Worm (Caenorhabditis elegans) whole organism, midembryonic: ENCODE results near the gene qua-1.

Source experiments
- T22C8.4 ChIP-seq: fragments of 200-800 bp; sonication (Bioruptor generic); IDR thresholded peaks from 2 replicates; pipeline ENCODE4 v1.3.6; 2022; ENCODE audit warnings: missing genetic modification characterization, missing compliant biosample characterization
- cog-1 ChIP-seq: sonication (generic microtip); optimal IDR thresholded peaks from 2 replicates; lab custom pipeline; 2016; ENCODE audit warnings: missing genetic modification characterization, missing compliant biosample characterization
- flt-1 ChIP-seq: fragments of 200-800 bp; sonication (Bioruptor generic); IDR thresholded peaks from 2 replicates; pipeline ENCODE4 v1.3.6; 2022; ENCODE audit warnings: missing genetic modification characterization, missing compliant biosample characterization
- klf-2 ChIP-seq: fragments of 200-800 bp; sonication (Bioruptor generic); conservative IDR thresholded peaks from 2 replicates; pipeline ENCODE4 v1.3.6; 2022; ENCODE audit warnings: missing genetic modification reagents, missing genetic modification characterization, missing compliant biosample characterization
- med-1 ChIP-seq: sonication (generic microtip); optimal IDR thresholded peaks from 2 replicates; lab custom pipeline; 2017; ENCODE audit warnings: missing genetic modification characterization, mild to moderate bottlenecking, missing compliant biosample characterization, antibody characterized with exemption, missing genetic modification reagents; ENCODE audit not compliant: insufficient read depth
- ref-1 ChIP-seq: fragments of 200-800 bp; sonication (Bioruptor generic); conservative IDR thresholded peaks from 2 replicates; pipeline ENCODE4 v1.3.6; 2022; ENCODE audit warnings: missing genetic modification reagents, missing genetic modification characterization, missing compliant biosample characterization
- tab-1 ChIP-seq: fragments of 200-800 bp; sonication (Bioruptor generic); IDR thresholded peaks from 2 replicates; pipeline ENCODE4 v1.3.6; 2022; ENCODE audit warnings: missing genetic modification characterization, missing compliant biosample characterization
- ztf-23 ChIP-seq: fragments of 200-800 bp; sonication (Bioruptor generic); IDR thresholded peaks from 2 replicates; pipeline ENCODE4 v1.3.6; 2022; ENCODE audit warnings: missing genetic modification reagents, missing genetic modification characterization, missing compliant biosample characterization
- ztf-29 ChIP-seq: fragments of 200-800 bp; sonication (Bioruptor generic); IDR thresholded peaks from 2 replicates; pipeline ENCODE4 v1.3.6; 2022; ENCODE audit warnings: missing genetic modification reagents, missing genetic modification characterization, missing compliant biosample characterization

The qua-1 gene

DNA sequence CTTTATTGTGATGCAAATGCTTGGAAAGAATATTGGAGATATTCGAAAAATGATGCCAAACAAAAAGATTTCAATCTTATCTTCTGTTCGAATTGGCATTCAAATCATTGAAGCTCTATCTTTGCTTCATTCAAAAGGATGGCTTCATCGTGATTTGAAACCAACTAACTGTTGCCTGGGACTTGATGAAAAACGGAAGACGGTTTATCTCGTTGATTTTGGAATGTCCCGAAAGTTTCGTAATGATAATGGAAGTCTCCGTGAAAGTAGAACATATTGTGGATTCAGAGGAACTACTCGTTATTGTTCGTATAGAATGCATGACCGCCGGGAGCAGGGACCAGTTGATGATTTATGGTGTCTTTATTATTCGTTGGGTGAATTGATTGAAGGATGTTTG lies 24.5 kb upstream of the qua-1 start:
- TF ChIP-seq cog-1 (tag; lab: Kevin White, UChicago) = no peak
- no peak for TF ChIP-seq ztf-29 (GFP tag; lab: Robert Waterston, UW)
- no peak for TF ChIP-seq flt-1
- no peak for TF ChIP-seq tab-1 (GFP tag; lab: Robert Waterston, UW)
- no peak for TF ChIP-seq ref-1 (GFP tag; lab: Robert Waterston, UW)
- no peak for TF ChIP-seq med-1 (GFP tag; lab: Kevin White, UChicago)
- TF ChIP-seq T22C8.4 (GFP tag; lab: Robert Waterston, UW) = no peak
- TF ChIP-seq ztf-23 (GFP tag; lab: Robert Waterston, UW) = no peak
- no peak for TF ChIP-seq klf-2

DNA sequence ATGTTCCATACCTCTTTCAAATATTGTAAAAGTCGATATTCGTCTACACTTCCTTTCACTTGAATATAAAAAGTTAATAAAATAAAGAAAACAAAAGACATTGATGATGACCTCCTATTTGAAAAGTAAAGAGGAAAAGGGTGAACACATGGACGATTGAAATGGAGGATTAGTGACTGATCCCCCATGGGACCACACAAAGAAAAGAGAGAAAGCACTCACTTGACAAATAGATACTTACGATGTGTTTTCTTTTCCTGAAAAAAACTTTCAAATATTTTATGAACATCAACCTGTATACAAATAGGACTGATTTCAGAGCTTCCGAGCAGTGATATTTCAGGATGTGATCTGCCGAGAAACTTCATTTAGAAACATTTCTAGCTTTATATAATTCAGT lies 21.5 kb upstream of the qua-1 start, which contains the start of gene acr-14:
acr-14 (minus strand) TSS at position 101 of the 400 bp plus-strand sequence.
- TF ChIP-seq med-1 (GFP tag; lab: Kevin White, UChicago) (no peak), tab-1 (GFP tag; lab: Robert Waterston, UW) (no peak), ref-1 (GFP tag; lab: Robert Waterston, UW) (no peak), flt-1 (no peak), T22C8.4 (GFP tag; lab: Robert Waterston, UW) (no peak), cog-1 (tag; lab: Kevin White, UChicago) (no peak), ztf-29 (GFP tag; lab: Robert Waterston, UW) (no peak), klf-2 (no peak), ztf-23 (GFP tag; lab: Robert Waterston, UW) (no peak)

DNA sequence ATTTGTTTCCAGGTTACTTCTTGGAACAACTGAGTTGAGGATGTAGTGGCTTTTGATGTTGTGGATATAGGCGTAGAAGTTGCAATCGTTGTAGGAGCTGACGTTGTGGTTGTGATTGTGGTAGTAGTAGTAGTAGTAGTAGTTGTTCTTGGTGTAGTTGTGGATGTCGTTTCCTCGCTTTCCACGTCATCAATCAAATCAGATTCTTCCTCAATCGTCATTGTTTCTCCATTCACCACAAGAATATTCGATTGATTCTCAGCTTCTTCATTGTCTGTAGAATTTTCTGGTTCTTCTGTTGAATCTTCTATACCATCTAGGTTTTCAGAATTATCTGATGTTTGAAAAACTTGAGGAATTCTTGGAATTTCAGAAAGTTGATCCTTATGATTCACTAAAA lies 20.0 kb upstream of the qua-1 start:
- no peak for TF ChIP-seq ztf-23 (GFP tag; lab: Robert Waterston, UW)
- no peak for TF ChIP-seq cog-1 (tag; lab: Kevin White, UChicago)
- no peak for TF ChIP-seq flt-1
- no peak for TF ChIP-seq tab-1 (GFP tag; lab: Robert Waterston, UW)
- no peak for TF ChIP-seq ztf-29 (GFP tag; lab: Robert Waterston, UW)
- no peak for TF ChIP-seq med-1 (GFP tag; lab: Kevin White, UChicago)
- no peak for TF ChIP-seq ref-1 (GFP tag; lab: Robert Waterston, UW)
- no peak for TF ChIP-seq klf-2

DNA sequence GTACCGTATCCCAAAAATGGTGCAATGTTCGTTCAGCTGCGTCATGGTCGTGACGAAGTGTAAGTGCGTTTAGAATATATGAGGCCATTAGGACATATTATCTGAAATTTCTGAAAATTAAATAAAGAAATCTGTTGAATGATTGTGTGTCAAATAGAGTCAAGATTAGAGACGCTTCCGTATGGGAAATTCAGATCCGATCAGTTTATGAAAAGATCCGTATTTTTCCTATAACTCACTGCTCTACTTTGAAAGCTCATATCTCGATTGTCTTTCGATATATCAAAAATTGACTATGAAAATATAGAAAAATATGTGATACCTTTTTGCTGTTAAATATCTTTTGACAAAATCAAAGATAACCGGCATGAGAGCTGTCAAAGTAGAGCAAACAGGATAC lies 18.3 kb upstream of the qua-1 start, which contains the start of gene T05C12.4:
T05C12.4 (minus strand) TSS at position 101 of the 400 bp plus-strand sequence.
- TF ChIP-seq T22C8.4 (GFP tag; lab: Robert Waterston, UW) (no peak), tab-1 (GFP tag; lab: Robert Waterston, UW) (no peak), med-1 (GFP tag; lab: Kevin White, UChicago) (no peak), cog-1 (tag; lab: Kevin White, UChicago) (no peak), ref-1 (GFP tag; lab: Robert Waterston, UW) (no peak), ztf-23 (GFP tag; lab: Robert Waterston, UW) (no peak), klf-2 (no peak), ztf-29 (GFP tag; lab: Robert Waterston, UW) (no peak), flt-1 (no peak)

DNA sequence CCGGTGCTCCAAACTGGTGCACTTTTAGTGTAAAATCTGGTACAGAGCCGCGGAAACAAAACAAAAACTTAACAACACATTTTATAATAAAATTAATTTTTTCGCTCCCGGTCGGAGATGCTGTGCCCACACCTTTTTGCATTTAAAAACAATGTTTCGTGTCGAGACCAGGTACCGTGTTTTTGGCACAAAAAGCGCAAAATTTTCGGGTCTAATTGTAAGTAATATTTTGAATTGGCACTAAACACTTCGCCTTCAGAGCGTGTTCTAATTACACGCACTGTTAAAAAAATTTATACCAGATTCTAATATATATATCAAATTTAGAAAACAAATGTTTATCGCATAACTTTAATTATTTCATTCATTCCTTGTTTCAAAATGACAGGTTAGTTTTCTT lies 17.2 kb upstream of the qua-1 start, which contains the start of gene dylt-3:
dylt-3 (plus strand) TSS at position 301 of the 400 bp plus-strand sequence.
- TF ChIP-seq ref-1 (GFP tag; lab: Robert Waterston, UW) (no peak), ztf-29 (GFP tag; lab: Robert Waterston, UW) (no peak), med-1 (GFP tag; lab: Kevin White, UChicago) (no peak), klf-2 (no peak), T22C8.4 (GFP tag; lab: Robert Waterston, UW) (no peak), flt-1 (no peak), tab-1 (GFP tag; lab: Robert Waterston, UW) (no peak)

DNA sequence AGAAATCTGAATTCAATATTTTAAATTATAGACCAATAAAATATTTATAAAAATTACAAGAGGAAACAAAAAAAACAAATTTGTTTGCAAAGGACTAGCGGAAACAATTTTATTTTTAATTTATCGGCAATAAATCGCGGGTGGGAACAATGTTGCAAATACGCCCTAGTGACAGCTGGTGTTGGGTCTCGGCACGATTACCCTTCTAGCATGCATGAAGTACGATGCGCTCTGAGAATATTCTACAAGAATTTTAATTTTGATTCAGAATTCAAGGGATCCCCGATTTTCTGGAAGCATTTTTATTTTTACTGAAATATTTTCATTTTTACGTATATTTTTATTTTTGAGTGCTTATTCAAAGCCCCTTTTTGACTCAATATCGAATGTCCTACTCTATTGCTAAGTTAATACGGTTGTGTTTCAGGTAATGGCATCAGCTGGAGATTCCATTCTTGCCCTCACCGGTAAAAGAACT lies 13.5 kb upstream of the qua-1 start, which contains the start of the genes mig-5 and cct-1:
mig-5 (minus strand) TSS at position 8 of the 478 bp plus-strand sequence.
cct-1 (plus strand) TSS at position 428 of the 478 bp plus-strand sequence.
- no peak for TF ChIP-seq tab-1 (GFP tag; lab: Robert Waterston, UW)
- peak; percentile 71 for TF ChIP-seq flt-1
- TF ChIP-seq cog-1 (tag; lab: Kevin White, UChicago) = peak; percentile 84

DNA sequence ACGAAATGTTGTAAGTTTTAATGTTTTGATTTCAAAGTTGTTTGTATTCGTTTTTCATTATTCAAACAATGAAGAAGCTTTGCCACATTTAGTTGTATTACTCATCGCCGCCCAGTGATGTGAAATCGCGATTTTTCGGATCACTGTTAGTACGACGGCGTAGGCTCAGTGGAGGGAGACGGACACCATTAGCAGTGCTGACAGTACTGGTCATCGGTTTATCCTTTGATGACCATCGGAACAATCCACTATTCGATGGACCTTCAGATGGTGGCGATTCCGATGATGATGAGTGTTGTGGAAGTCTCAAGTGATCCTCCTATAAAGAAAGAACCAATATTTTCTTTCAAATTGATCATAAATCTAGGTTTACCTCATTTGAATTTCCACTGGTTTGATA lies 11.1 kb upstream of the qua-1 start:
- no peak for TF ChIP-seq tab-1 (GFP tag; lab: Robert Waterston, UW)
- no peak for TF ChIP-seq flt-1

DNA sequence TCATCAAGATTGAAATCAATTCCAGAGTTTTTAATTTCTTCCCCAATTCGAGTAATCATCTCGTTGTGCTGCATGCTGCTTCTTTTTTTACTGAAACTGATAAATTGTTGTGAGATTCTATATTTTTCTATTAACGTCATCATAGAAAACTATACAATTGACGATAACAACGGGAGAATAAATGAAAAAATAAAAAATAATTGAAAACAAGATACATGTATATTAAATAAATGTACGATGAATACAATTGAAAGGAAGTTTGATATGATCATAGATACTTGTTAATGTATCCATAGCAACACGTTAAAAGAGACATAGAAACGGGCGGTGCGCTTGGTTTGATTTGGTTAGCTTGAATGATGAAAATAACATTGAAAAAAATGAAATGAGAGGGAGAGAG lies 8.1 kb upstream of the qua-1 start, which contains the start of gene T05C12.8:
T05C12.8 (minus strand) TSS at position 101 of the 400 bp plus-strand sequence.
- TF ChIP-seq cog-1 (tag; lab: Kevin White, UChicago) (no peak), ztf-23 (GFP tag; lab: Robert Waterston, UW) (no peak), med-1 (GFP tag; lab: Kevin White, UChicago) (no peak), klf-2 (no peak), tab-1 (GFP tag; lab: Robert Waterston, UW) (no peak), ztf-29 (GFP tag; lab: Robert Waterston, UW) (no peak), flt-1 (no peak), ref-1 (GFP tag; lab: Robert Waterston, UW) (no peak), T22C8.4 (GFP tag; lab: Robert Waterston, UW) (no peak)

DNA sequence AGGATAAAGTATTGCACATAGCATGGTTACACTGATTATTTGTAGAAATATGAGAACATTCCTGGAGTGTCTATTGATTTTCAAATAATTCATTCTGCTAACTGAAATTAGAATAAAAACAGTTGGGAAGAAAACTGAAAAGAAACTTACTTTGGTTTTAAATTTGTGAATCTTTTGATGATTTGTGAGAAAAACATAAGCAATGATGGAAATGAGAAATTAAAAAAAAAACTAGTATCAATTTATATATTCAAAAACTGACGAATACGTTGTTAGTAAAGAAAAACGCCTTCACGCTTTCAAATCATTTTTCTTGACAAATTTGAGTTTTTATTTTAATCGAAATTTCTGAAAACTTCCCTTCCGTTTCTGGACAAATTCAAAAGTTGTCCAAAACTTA lies 5.5 kb upstream of the qua-1 start, which contains the start of gene T05C12.9:
T05C12.9 (minus strand) TSS at position 101 of the 400 bp plus-strand sequence.
- TF ChIP-seq ztf-23 (GFP tag; lab: Robert Waterston, UW) = no peak
- no peak for TF ChIP-seq med-1 (GFP tag; lab: Kevin White, UChicago)
- TF ChIP-seq cog-1 (tag; lab: Kevin White, UChicago) = no peak
- no peak for TF ChIP-seq ztf-29 (GFP tag; lab: Robert Waterston, UW)
- TF ChIP-seq klf-2 = no peak
- no peak for TF ChIP-seq T22C8.4 (GFP tag; lab: Robert Waterston, UW)
- TF ChIP-seq ref-1 (GFP tag; lab: Robert Waterston, UW) = no peak
- TF ChIP-seq tab-1 (GFP tag; lab: Robert Waterston, UW) = no peak
- TF ChIP-seq flt-1 = no peak

DNA sequence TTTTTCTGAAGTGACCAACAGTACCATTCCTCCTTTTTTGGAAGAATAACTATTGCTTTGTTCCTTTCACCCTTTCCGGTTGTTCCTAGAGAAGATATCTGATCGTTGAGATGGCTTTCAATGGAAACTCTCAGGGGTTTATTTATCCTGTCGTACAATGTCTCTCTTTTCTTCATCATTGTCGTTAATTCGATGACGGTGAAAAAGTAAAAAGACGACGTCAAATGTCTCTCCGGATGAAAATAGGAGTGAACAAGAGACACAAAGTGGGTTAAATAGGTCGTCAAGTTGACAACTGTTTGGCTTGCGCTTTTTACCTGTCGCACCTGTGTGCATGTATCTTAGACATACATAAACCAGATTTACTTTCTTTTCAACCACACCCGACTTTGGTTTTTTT lies 4.7 kb upstream of the qua-1 start:
- TF ChIP-seq med-1 (GFP tag; lab: Kevin White, UChicago) (no peak), ztf-29 (GFP tag; lab: Robert Waterston, UW) (no peak), ztf-23 (GFP tag; lab: Robert Waterston, UW) (no peak), cog-1 (tag; lab: Kevin White, UChicago) (no peak), klf-2 (no peak), flt-1 (no peak), tab-1 (GFP tag; lab: Robert Waterston, UW) (no peak), ref-1 (GFP tag; lab: Robert Waterston, UW) (no peak), T22C8.4 (GFP tag; lab: Robert Waterston, UW) (no peak)
